Fruit fly (Drosophila melanogaster) whole organism, embryonic: ENCODE results near the gene CG14195.

Source experiments
- Ada2b ChIP-seq: fragments of 200-800 bp; sonication (Bioruptor generic); IDR thresholded peaks from 2 replicates; pipeline ENCODE4 v1.3.6; 2022; ENCODE audit warnings: missing biosample characterization, missing genetic modification characterization
- Adf1 ChIP-seq: fragments of 200-800 bp; sonication (Bioruptor generic); IDR thresholded peaks from 2 replicates; pipeline ENCODE4 v1.3.6; 2022; ENCODE audit warnings: missing biosample characterization, missing genetic modification characterization
- CG10147 ChIP-seq: fragments of 200-800 bp; sonication (Bioruptor generic); optimal IDR thresholded peaks from 2 replicates; lab custom pipeline; 2019; ENCODE audit warnings: missing biosample characterization, mild to moderate bottlenecking, missing genetic modification characterization, moderate library complexity
- CG10274 ChIP-seq: fragments of 200-800 bp; sonication (Bioruptor generic); optimal IDR thresholded peaks from 3 replicates; lab custom pipeline; 2017; ENCODE audit warnings: missing biosample characterization, mild to moderate bottlenecking, missing genetic modification characterization
- CG10431 ChIP-seq: fragments of 200-800 bp; sonication (Bioruptor generic); optimal IDR thresholded peaks from 3 replicates; lab custom pipeline; 2018; ENCODE audit warnings: missing biosample characterization, mild to moderate bottlenecking, missing genetic modification characterization
- CG10654 ChIP-seq: fragments of 200-800 bp; sonication (Bioruptor generic); optimal IDR thresholded peaks from 2 replicates; lab custom pipeline; 2016; ENCODE audit warnings: missing biosample characterization, missing genetic modification characterization
- CG10959 ChIP-seq: fragments of 200-800 bp; sonication (Bioruptor generic); IDR thresholded peaks from 2 replicates; pipeline ENCODE4 v1.3.6; 2022; ENCODE audit warnings: missing biosample characterization, missing genetic modification characterization
- CG11093 ChIP-seq: fragments of 200-800 bp; sonication (Bioruptor generic); IDR thresholded peaks from 3 replicates; pipeline ENCODE4 v1.3.6; 2022; ENCODE audit warnings: missing biosample characterization, missing genetic modification characterization
- CG12744 ChIP-seq: fragments of 200-800 bp; sonication (Bioruptor generic); optimal IDR thresholded peaks from 2 replicates; lab custom pipeline; 2016; ENCODE audit warnings: missing biosample characterization, missing genetic modification characterization
- CG14965 ChIP-seq: fragments of 200-800 bp; sonication (Bioruptor generic); optimal IDR thresholded peaks from 2 replicates; lab custom pipeline; 2016; ENCODE audit warnings: missing biosample characterization, missing genetic modification characterization, borderline replicate concordance
- CG15269 ChIP-seq: fragments of 200-800 bp; sonication (Bioruptor generic); optimal IDR thresholded peaks from 2 replicates; lab custom pipeline; 2018; ENCODE audit warnings: missing biosample characterization, mild to moderate bottlenecking, missing genetic modification characterization, moderate library complexity
- CG15601 ChIP-seq: fragments of 200-800 bp; sonication (Bioruptor generic); optimal IDR thresholded peaks from 3 replicates; lab custom pipeline; 2019; ENCODE audit warnings: missing biosample characterization, mild to moderate bottlenecking, missing genetic modification characterization, moderate library complexity
- CG30020 ChIP-seq: fragments of 200-800 bp; optimal IDR thresholded peaks from 2 replicates; lab custom pipeline; 2019; ENCODE audit warnings: missing biosample characterization, mild to moderate bottlenecking, missing genetic modification characterization, moderate library complexity
- CG34376 ChIP-seq: fragments of 200-800 bp; sonication (Bioruptor generic); optimal IDR thresholded peaks from 2 replicates; lab custom pipeline; 2018; ENCODE audit warnings: missing biosample characterization, mild to moderate bottlenecking, missing genetic modification characterization
- CG6765 ChIP-seq: fragments of 200-800 bp; sonication (Bioruptor generic); optimal IDR thresholded peaks from 3 replicates; lab custom pipeline; 2017; ENCODE audit warnings: missing biosample characterization, mild to moderate bottlenecking, missing genetic modification characterization
- CG7556 ChIP-seq: fragments of 200-800 bp; sonication (Bioruptor generic); optimal IDR thresholded peaks from 2 replicates; lab custom pipeline; 2017; ENCODE audit warnings: missing biosample characterization, mild to moderate bottlenecking, missing genetic modification characterization
- CG8924 ChIP-seq: fragments of 200-800 bp; optimal IDR thresholded peaks from 3 replicates; lab custom pipeline; 2019; ENCODE audit warnings: missing biosample characterization, mild to moderate bottlenecking, missing genetic modification characterization, moderate library complexity
- Chrac-16 ChIP-seq: fragments of 200-800 bp; sonication (Bioruptor generic); optimal IDR thresholded peaks from 3 replicates; lab custom pipeline; 2016; ENCODE audit warnings: missing biosample characterization, missing genetic modification characterization
- CkIIα-i1 ChIP-seq: fragments of 200-800 bp; sonication (Bioruptor generic); IDR thresholded peaks from 2 replicates; pipeline ENCODE4 v1.3.6; 2022; ENCODE audit warnings: missing biosample characterization, missing genetic modification characterization
- Dfd ChIP-seq, 2 experiments: fragments of >200 bp; optimal IDR thresholded peaks; 2 replicates each; lab custom pipeline; 2017; ENCODE audit warnings: missing biosample characterization in 2 of 2, missing genetic modification characterization in 2 of 2
- Dip3 ChIP-seq: fragments of 200-800 bp; sonication (Bioruptor generic); optimal IDR thresholded peaks from 3 replicates; lab custom pipeline; 2016; ENCODE audit warnings: missing biosample characterization, missing genetic modification characterization
- E2f2 ChIP-seq: fragments of 200-800 bp; sonication (Bioruptor generic); IDR thresholded peaks from 2 replicates; pipeline ENCODE4 v1.3.6; 2022; ENCODE audit warnings: missing biosample characterization, missing genetic modification characterization
- H15 ChIP-seq: fragments of 200-800 bp; sonication (Bioruptor generic); IDR thresholded peaks from 3 replicates; pipeline ENCODE4 v1.3.6; 2022; ENCODE audit warnings: missing biosample characterization, missing genetic modification characterization
- Hmr ChIP-seq: fragments of 200-800 bp; sonication (Bioruptor generic); optimal IDR thresholded peaks from 3 replicates; lab custom pipeline; 2017; ENCODE audit warnings: mild to moderate bottlenecking, missing biosample characterization, missing genetic modification reagents, missing genetic modification characterization
- Jarid2 ChIP-seq: fragments of 200-800 bp; sonication (Bioruptor generic); optimal IDR thresholded peaks from 3 replicates; lab custom pipeline; 2017; ENCODE audit warnings: mild to moderate bottlenecking, missing biosample characterization, missing genetic modification reagents, missing genetic modification characterization
- Mrtf ChIP-seq: fragments of 200-800 bp; sonication (Bioruptor generic); IDR thresholded peaks from 3 replicates; pipeline ENCODE4 v1.3.6; 2022; ENCODE audit warnings: missing biosample characterization, missing genetic modification characterization
- Myb ChIP-seq: fragments of 200-800 bp; sonication (Bioruptor generic); optimal IDR thresholded peaks from 2 replicates; lab custom pipeline; 2016; ENCODE audit warnings: missing biosample characterization, missing genetic modification characterization
- Nf-YB ChIP-seq: fragments of 200-800 bp; sonication (Bioruptor generic); optimal IDR thresholded peaks from 3 replicates; lab custom pipeline; 2019; ENCODE audit warnings: missing biosample characterization, mild to moderate bottlenecking, missing genetic modification characterization, moderate library complexity
- PHDP ChIP-seq: fragments of 200-800 bp; sonication (Bioruptor generic); optimal IDR thresholded peaks from 3 replicates; lab custom pipeline; 2018; ENCODE audit warnings: missing biosample characterization, mild to moderate bottlenecking, missing genetic modification characterization, moderate library complexity
- Sry-β ChIP-seq: fragments of 200-800 bp; sonication (Bioruptor generic); optimal IDR thresholded peaks from 2 replicates; lab custom pipeline; 2018; ENCODE audit warnings: missing biosample characterization, mild to moderate bottlenecking, missing genetic modification characterization, moderate library complexity
- Taf1 ChIP-seq: fragments of 200-800 bp; sonication (Bioruptor generic); IDR thresholded peaks from 2 replicates; pipeline ENCODE4 v1.3.6; 2022; ENCODE audit warnings: missing biosample characterization, missing genetic modification characterization
- bcd ChIP-seq: fragments of 200-800 bp; sonication (Bioruptor generic); optimal IDR thresholded peaks from 2 replicates; lab custom pipeline; 2017; ENCODE audit warnings: missing biosample characterization, mild to moderate bottlenecking, missing genetic modification characterization
- caup ChIP-seq: fragments of 200-800 bp; sonication (Bioruptor generic); optimal IDR thresholded peaks from 3 replicates; lab custom pipeline; 2017; ENCODE audit warnings: missing biosample characterization, mild to moderate bottlenecking, missing genetic modification characterization, moderate library complexity; ENCODE audit not compliant: severe bottlenecking
- chif ChIP-seq, 2 experiments: fragments of 200-800 bp; sonication (Bioruptor generic); optimal IDR thresholded peaks; 3 replicates each; lab custom pipeline; 2016; ENCODE audit warnings: missing biosample characterization in 2 of 2, missing genetic modification characterization in 2 of 2
- ci ChIP-seq: fragments of 200-800 bp; sonication (Bioruptor generic); IDR thresholded peaks from 3 replicates; pipeline ENCODE4 v1.3.6; 2022; ENCODE audit warnings: missing biosample characterization, missing genetic modification characterization
- corto ChIP-seq: fragments of 200-800 bp; sonication (Bioruptor generic); optimal IDR thresholded peaks from 2 replicates; lab custom pipeline; 2016; ENCODE audit warnings: missing biosample characterization, mild to moderate bottlenecking, missing genetic modification characterization, moderate library complexity
- da ChIP-seq: fragments of 200-800 bp; sonication (Bioruptor generic); optimal IDR thresholded peaks from 2 replicates; lab custom pipeline; 2016; ENCODE audit warnings: missing biosample characterization, missing genetic modification characterization
- dmrt11E ChIP-seq: fragments of 200-800 bp; sonication (Bioruptor generic); optimal IDR thresholded peaks from 3 replicates; lab custom pipeline; 2018; ENCODE audit warnings: missing biosample characterization, mild to moderate bottlenecking, missing genetic modification characterization, moderate library complexity
- dmrt99B ChIP-seq: fragments of 200-800 bp; sonication (Bioruptor generic); optimal IDR thresholded peaks from 2 replicates; lab custom pipeline; 2018; ENCODE audit warnings: missing biosample characterization, mild to moderate bottlenecking, missing genetic modification characterization, moderate library complexity
- esg ChIP-seq: fragments of 200-800 bp; sonication (Bioruptor generic); conservative IDR thresholded peaks from 2 replicates; pipeline ENCODE4 v1.3.6; 2022; ENCODE audit warnings: missing biosample characterization, missing genetic modification characterization
- eve ChIP-seq, 2 experiments: fragments of >200 bp; optimal IDR thresholded peaks; 2 replicates each; lab custom pipeline; 2017; ENCODE audit warnings: missing biosample characterization in 2 of 2, missing genetic modification characterization in 2 of 2
- fd3F ChIP-seq: fragments of 200-800 bp; sonication (Bioruptor generic); optimal IDR thresholded peaks from 2 replicates; lab custom pipeline; 2018; ENCODE audit warnings: missing biosample characterization, mild to moderate bottlenecking, missing genetic modification characterization, moderate library complexity
- jigr1 ChIP-seq: fragments of 200-800 bp; sonication (Bioruptor generic); IDR thresholded peaks from 3 replicates; pipeline ENCODE4 v1.3.6; 2022; ENCODE audit warnings: missing biosample characterization, missing genetic modification characterization
- jumu ChIP-seq: fragments of 200-800 bp; sonication (Bioruptor generic); optimal IDR thresholded peaks from 3 replicates; lab custom pipeline; 2016; ENCODE audit warnings: missing biosample characterization, missing genetic modification characterization
- luna ChIP-seq: fragments of 200-800 bp; sonication (Bioruptor generic); optimal IDR thresholded peaks from 2 replicates; lab custom pipeline; 2016; ENCODE audit warnings: missing biosample characterization, missing genetic modification characterization
- seq ChIP-seq: fragments of 200-800 bp; sonication (Bioruptor generic); IDR thresholded peaks from 2 replicates; pipeline ENCODE4 v1.3.6; 2022; ENCODE audit warnings: missing biosample characterization, missing genetic modification characterization
- shn ChIP-seq: fragments of 200-800 bp; sonication (Bioruptor generic); optimal IDR thresholded peaks from 3 replicates; lab custom pipeline; 2016; ENCODE audit warnings: missing biosample characterization, missing genetic modification characterization
- slp2 ChIP-seq: fragments of 200-800 bp; sonication (Bioruptor generic); optimal IDR thresholded peaks from 2 replicates; lab custom pipeline; 2016; ENCODE audit warnings: missing biosample characterization, missing genetic modification characterization
- tap ChIP-seq: fragments of 200-800 bp; optimal IDR thresholded peaks from 3 replicates; lab custom pipeline; 2019; ENCODE audit warnings: missing biosample characterization, mild to moderate bottlenecking, missing genetic modification characterization, moderate library complexity
- unpg ChIP-seq: fragments of 200-800 bp; sonication (Bioruptor generic); optimal IDR thresholded peaks from 3 replicates; lab custom pipeline; 2018; ENCODE audit warnings: missing biosample characterization, mild to moderate bottlenecking, missing genetic modification characterization, moderate library complexity
- wek ChIP-seq: fragments of 200-800 bp; sonication (Bioruptor generic); optimal IDR thresholded peaks from 3 replicates; lab custom pipeline; 2018; ENCODE audit warnings: missing biosample characterization, mild to moderate bottlenecking, missing genetic modification characterization, moderate library complexity

The CG14195 gene

DNA sequence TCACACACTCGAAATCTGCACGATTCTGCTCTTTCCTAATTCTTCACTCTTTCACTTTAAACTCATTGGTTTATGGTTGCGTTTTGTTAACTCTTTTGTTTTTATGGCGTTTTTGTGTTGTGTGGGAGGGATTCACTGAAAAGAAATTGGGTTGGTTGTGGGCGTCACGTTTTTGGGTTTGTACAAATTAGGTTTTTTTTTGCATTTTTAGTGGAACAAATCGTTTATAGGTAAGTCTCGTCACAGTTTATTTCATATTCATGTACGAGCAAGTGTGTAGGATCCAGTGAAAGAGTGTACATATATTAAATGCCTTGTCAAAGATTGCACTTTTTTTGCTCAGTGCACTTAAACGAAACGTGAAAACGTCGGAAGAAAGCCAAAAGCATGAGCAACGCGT is 47.2 kb downstream of the CG14195 start (continued):
- no peak for TF ChIP-seq CkIIα-i1 (GFP tag; lab: Robert Waterston, UW)
- no peak for TF ChIP-seq E2f2
- TF ChIP-seq wek (GFP tag; lab: Kevin White, UChicago): no peak
- TF ChIP-seq CG7556 (GFP tag; lab: Kevin White, UChicago): peak; percentile 18
- peak; percentile 50 for TF ChIP-seq Chrac-16 (GFP tag; lab: Kevin White, UChicago)
- no peak for TF ChIP-seq esg (GFP tag; lab: Robert Waterston, UW)
- TF ChIP-seq H15 (GFP tag; lab: Robert Waterston, UW): no peak
- no peak for TF ChIP-seq Sry-β (GFP tag; lab: Kevin White, UChicago)
- TF ChIP-seq corto (GFP tag; lab: Kevin White, UChicago): no peak
- TF ChIP-seq ci (GFP tag; lab: Robert Waterston, UW): no peak
- TF ChIP-seq CG10274 (GFP tag; lab: Kevin White, UChicago): no peak
- peak; percentile 15 for TF ChIP-seq PHDP
- TF ChIP-seq CG10959 (GFP tag; lab: Robert Waterston, UW): no peak
- TF ChIP-seq Dfd (GFP tag; optimal IDR thresholded peaks at IDR 0.05; lab: Kevin White, UChicago): no peak
- TF ChIP-seq Adf1 (GFP tag; lab: Robert Waterston, UW): no peak
- TF ChIP-seq jigr1 (GFP tag; lab: Robert Waterston, UW): no peak
- TF ChIP-seq CG34376: no peak
- TF ChIP-seq CG10431: no peak
- no peak for TF ChIP-seq CG8924 (tag; lab: Kevin White, UChicago)
- peak; percentile 14 for TF ChIP-seq Myb
- no peak for TF ChIP-seq CG6765 (GFP tag; lab: Kevin White, UChicago)
- peak; percentile 3 for TF ChIP-seq Dip3
- TF ChIP-seq fd3F (GFP tag; lab: Kevin White, UChicago): no peak
- 0 out of 3 replicates have a peak, but pooled peaks have one; percentile 19 for TF ChIP-seq CG11093 (GFP tag; lab: Robert Waterston, UW)
- TF ChIP-seq CG10147 (GFP tag; lab: Kevin White, UChicago): no peak
- TF ChIP-seq bcd (GFP tag; lab: Kevin White, UChicago): peak; percentile 44
- no peak for TF ChIP-seq seq
- no peak for TF ChIP-seq shn (GFP tag; lab: Kevin White, UChicago)
- TF ChIP-seq CG30020 (tag; lab: Kevin White, UChicago): no peak
- no peak for TF ChIP-seq CG10654 (GFP tag; lab: Kevin White, UChicago)
- peak; percentile 23 for TF ChIP-seq unpg
- 0 out of 2 replicates have a peak, but pooled peaks have one; percentile 15 for TF ChIP-seq Ada2b
- TF ChIP-seq Taf1 (GFP tag; lab: Robert Waterston, UW): no peak
- peak; percentile 45 for TF ChIP-seq CG15269 (tag; lab: Kevin White, UChicago)
- TF ChIP-seq jumu (GFP tag; lab: Kevin White, UChicago): peak; percentile 7
- TF ChIP-seq Nf-YB (GFP tag; lab: Kevin White, UChicago): no peak
- no peak for TF ChIP-seq CG15601 (tag; lab: Kevin White, UChicago)
- no peak for TF ChIP-seq CG12744 (GFP tag; lab: Kevin White, UChicago)
- TF ChIP-seq Hmr (GFP tag; lab: Kevin White, UChicago): peak; percentile 2
- peak; percentile 30 to 37 for TF ChIP-seq chif (GFP tag; optimal IDR thresholded peaks at IDR 0.05; lab: Kevin White, UChicago)
- TF ChIP-seq da (GFP tag; lab: Kevin White, UChicago): no peak
- TF ChIP-seq tap: no peak
- TF ChIP-seq caup (GFP tag; lab: Kevin White, UChicago): no peak
- TF ChIP-seq Jarid2 (GFP tag; lab: Kevin White, UChicago): no peak
- TF ChIP-seq dmrt99B: peak; percentile 48
- peak; percentile 17 for TF ChIP-seq slp2 (GFP tag; lab: Kevin White, UChicago)
- no peak for TF ChIP-seq dmrt11E
- no peak for TF ChIP-seq luna (GFP tag; lab: Kevin White, UChicago)
- peak in 1 of 2 experiments; percentile 89 for TF ChIP-seq eve (GFP tag; optimal IDR thresholded peaks at IDR 0.05; lab: Kevin White, UChicago)
- no peak for TF ChIP-seq Mrtf (GFP tag; lab: Robert Waterston, UW)
- no peak for TF ChIP-seq CG14965
